Worm (Caenorhabditis elegans) whole organism, mixed stage, embryonic: Measurements from ENCODE around the gene hlh-6.
A peak's percentile ranks its signal among the peaks of the same experiment; 100 is the strongest.

Source experiments
- M03D4.4 ChIP-seq: sonication (generic microtip); optimal IDR thresholded peaks from 2 replicates; lab custom pipeline; 2017; ENCODE audit warnings: mild to moderate bottlenecking, missing genetic modification characterization, missing compliant biosample characterization
- bed-3 ChIP-seq: fragments of 200-800 bp; sonication (Bioruptor generic); optimal IDR thresholded peaks from 3 replicates; lab custom pipeline; 2018; ENCODE audit warnings: mild to moderate bottlenecking, missing genetic modification characterization, moderate library complexity, missing compliant biosample characterization
- blmp-1 ChIP-seq: fragments of 150-350 bp; optimal IDR thresholded peaks from 2 replicates; lab custom pipeline; 2014; ENCODE audit warnings: missing biosample characterization, missing genetic modification characterization
- ceh-39 ChIP-seq: fragments of 150-350 bp; optimal IDR thresholded peaks from 2 replicates; lab custom pipeline; 2014; ENCODE audit warnings: missing biosample characterization, missing genetic modification characterization
- ceh-43 ChIP-seq: fragments of 200-800 bp; sonication (Bioruptor generic); optimal IDR thresholded peaks from 2 replicates; lab custom pipeline; 2018; ENCODE audit warnings: mild to moderate bottlenecking, missing genetic modification characterization, moderate library complexity, missing compliant biosample characterization
- ceh-83 ChIP-seq: fragments of 200-800 bp; sonication (Bioruptor generic); optimal IDR thresholded peaks from 2 replicates; lab custom pipeline; 2018; ENCODE audit warnings: mild to moderate bottlenecking, missing genetic modification characterization, missing compliant biosample characterization
- ces-1 ChIP-seq: fragments of 150-350 bp; optimal IDR thresholded peaks from 2 replicates; lab custom pipeline; 2014; ENCODE audit warnings: missing biosample characterization, missing genetic modification reagents, missing genetic modification characterization
- cnd-1 ChIP-seq: fragments of 200-800 bp; sonication (Bioruptor generic); optimal IDR thresholded peaks from 2 replicates; lab custom pipeline; 2018; ENCODE audit warnings: mild to moderate bottlenecking, missing genetic modification characterization, missing compliant biosample characterization
- drap-1 ChIP-seq: fragments of 200-800 bp; sonication (Bioruptor generic); optimal IDR thresholded peaks from 3 replicates; lab custom pipeline; 2018; ENCODE audit warnings: mild to moderate bottlenecking, missing genetic modification characterization, missing compliant biosample characterization
- elt-1 ChIP-seq: sonication (generic microtip); optimal IDR thresholded peaks from 2 replicates; lab custom pipeline; 2017; ENCODE audit warnings: missing genetic modification characterization, mild to moderate bottlenecking, missing compliant biosample characterization, antibody characterized with exemption, moderate library complexity, borderline replicate concordance; ENCODE audit not compliant: insufficient read depth
- elt-3 ChIP-seq: fragments of 150-350 bp; optimal IDR thresholded peaks from 2 replicates; lab custom pipeline; 2014; ENCODE audit warnings: missing biosample characterization, missing genetic modification characterization
- flh-1 ChIP-seq: fragments of 200-800 bp; sonication (Bioruptor generic); optimal IDR thresholded peaks from 2 replicates; lab custom pipeline; 2018; ENCODE audit warnings: mild to moderate bottlenecking, missing genetic modification characterization, moderate library complexity, missing compliant biosample characterization
- ham-2 ChIP-seq: fragments of 200-800 bp; sonication (Bioruptor generic); optimal IDR thresholded peaks from 2 replicates; lab custom pipeline; 2018; ENCODE audit warnings: mild to moderate bottlenecking, missing genetic modification characterization, missing compliant biosample characterization
- hlh-1 ChIP-seq: fragments of 150-350 bp; optimal IDR thresholded peaks from 2 replicates; lab custom pipeline; 2014; ENCODE audit warnings: missing biosample characterization, missing genetic modification reagents, missing genetic modification characterization
- lin-13 ChIP-seq: fragments of 150-350 bp; optimal IDR thresholded peaks from 2 replicates; lab custom pipeline; 2014; ENCODE audit warnings: missing biosample characterization, missing genetic modification characterization
- lin-32 ChIP-seq: fragments of 200-800 bp; sonication (Bioruptor generic); optimal IDR thresholded peaks from 2 replicates; lab custom pipeline; 2018; ENCODE audit warnings: mild to moderate bottlenecking, missing genetic modification characterization, missing compliant biosample characterization
- lsy-2 ChIP-seq: fragments of 150-350 bp; optimal IDR thresholded peaks from 2 replicates; lab custom pipeline; 2014; ENCODE audit warnings: missing biosample characterization, missing genetic modification characterization
- mab-5 ChIP-seq: fragments of 150-350 bp; optimal IDR thresholded peaks from 2 replicates; lab custom pipeline; 2014; ENCODE audit warnings: missing biosample characterization, missing genetic modification characterization
- nhr-12 ChIP-seq: fragments of 150-350 bp; optimal IDR thresholded peaks from 2 replicates; lab custom pipeline; 2014; ENCODE audit warnings: missing biosample characterization, missing genetic modification characterization
- nhr-2 ChIP-seq: fragments of 150-350 bp; optimal IDR thresholded peaks from 2 replicates; lab custom pipeline; 2014; ENCODE audit warnings: missing biosample characterization, missing genetic modification characterization
- nhr-28 ChIP-seq: fragments of 150-350 bp; optimal IDR thresholded peaks from 2 replicates; lab custom pipeline; 2014; ENCODE audit warnings: missing biosample characterization, missing genetic modification characterization
- nhr-76 ChIP-seq: sonication (generic microtip); optimal IDR thresholded peaks from 2 replicates; lab custom pipeline; 2017; ENCODE audit warnings: missing biosample characterization, missing genetic modification characterization
- sem-2 ChIP-seq: fragments of 200-800 bp; sonication (Bioruptor generic); optimal IDR thresholded peaks from 2 replicates; lab custom pipeline; 2018; ENCODE audit warnings: mild to moderate bottlenecking, missing genetic modification characterization, missing compliant biosample characterization
- snpc-4 ChIP-seq: fragments of 150-350 bp; optimal IDR thresholded peaks from 2 replicates; lab custom pipeline; 2014; ENCODE audit warnings: missing biosample characterization, missing genetic modification characterization
- sptf-1 ChIP-seq: sonication (generic microtip); optimal IDR thresholded peaks from 2 replicates; lab custom pipeline; 2017; ENCODE audit warnings: mild to moderate bottlenecking, missing genetic modification characterization, moderate library complexity, missing compliant biosample characterization
- tbx-8 ChIP-seq: fragments of 200-800 bp; sonication (Bioruptor generic); optimal IDR thresholded peaks from 2 replicates; lab custom pipeline; 2018; ENCODE audit warnings: mild to moderate bottlenecking, missing genetic modification characterization, moderate library complexity, missing compliant biosample characterization
- unc-120 ChIP-seq: sonication (generic microtip); optimal IDR thresholded peaks from 2 replicates; lab custom pipeline; 2017; ENCODE audit warnings: missing genetic modification characterization, missing compliant biosample characterization; ENCODE audit not compliant: poor library complexity, severe bottlenecking
- unc-39 ChIP-seq: fragments of 150-350 bp; optimal IDR thresholded peaks from 2 replicates; lab custom pipeline; 2014; ENCODE audit warnings: missing biosample characterization, missing genetic modification characterization
- unc-62 ChIP-seq: fragments of 150-350 bp; optimal IDR thresholded peaks from 2 replicates; lab custom pipeline; 2014; ENCODE audit warnings: missing biosample characterization, missing genetic modification reagents, missing genetic modification characterization
- zip-8 ChIP-seq: fragments of 150-350 bp; optimal IDR thresholded peaks from 2 replicates; lab custom pipeline; 2014; ENCODE audit warnings: missing biosample characterization, missing genetic modification characterization
- ztf-11 ChIP-seq: fragments of 150-350 bp; optimal IDR thresholded peaks from 2 replicates; lab custom pipeline; 2014; ENCODE audit warnings: missing biosample characterization, missing genetic modification characterization

hlh-6 gene

DNA sequence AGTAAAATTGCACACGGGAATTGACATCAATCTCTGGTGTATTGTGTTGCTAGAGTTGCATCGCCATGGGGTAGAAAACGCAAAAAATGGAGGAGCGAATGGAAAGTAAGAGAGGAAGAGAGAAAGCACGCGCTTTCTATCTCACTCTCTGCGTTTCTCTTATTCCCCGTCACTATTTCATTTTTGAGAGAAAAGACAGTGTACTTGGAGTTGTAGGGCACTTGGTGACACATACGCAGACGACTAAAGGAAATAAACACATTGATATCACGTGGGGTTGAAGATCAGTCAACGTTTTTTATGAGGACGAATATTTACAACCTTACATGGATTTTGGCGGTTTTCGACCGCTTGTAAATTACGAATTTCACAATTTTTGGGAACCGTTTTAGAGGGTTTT is 11.2 kb downstream of the hlh-6 start (continued):
- TF ChIP-seq ceh-83 (GFP tag; lab: Kevin White, UChicago) (no peak), elt-3 (tag; lab: Kevin White, UChicago) (no peak), unc-120 (peak; percentile 75), ceh-39 (tag; lab: Kevin White, UChicago) (no peak), lsy-2 (tag; lab: Kevin White, UChicago) (peak; percentile 34)

ce11 chrII:9602566-9602965 is 12.1 kb downstream of the hlh-6 start:
- TF ChIP-seq ceh-39 (tag; lab: Kevin White, UChicago) (no peak), ces-1 (GFP tag; lab: Kevin White, UChicago) (no peak), tbx-8 (GFP tag; lab: Kevin White, UChicago) (no peak), ham-2 (GFP tag; lab: Kevin White, UChicago) (no peak), ceh-83 (GFP tag; lab: Kevin White, UChicago) (no peak), nhr-12 (no peak), lsy-2 (tag; lab: Kevin White, UChicago) (no peak), unc-39 (tag; lab: Kevin White, UChicago) (no peak), lin-13 (tag; lab: Kevin White, UChicago) (no peak), M03D4.4 (no peak), elt-1 (tag; lab: Kevin White, UChicago) (no peak), flh-1 (GFP tag; lab: Kevin White, UChicago) (no peak), drap-1 (GFP tag; lab: Kevin White, UChicago) (no peak), lin-32 (GFP tag; lab: Kevin White, UChicago) (no peak), hlh-1 (no peak), blmp-1 (tag; lab: Kevin White, UChicago) (no peak), sem-2 (GFP tag; lab: Kevin White, UChicago) (no peak), bed-3 (no peak), snpc-4 (no peak)

ce11 chrII:9601679-9602078 is 12.9 kb downstream of the hlh-6 start:
- TF ChIP-seq nhr-12 = no peak
- no peak for TF ChIP-seq zip-8 (tag; lab: Kevin White, UChicago)
- TF ChIP-seq nhr-2 (tag; lab: Kevin White, UChicago) = no peak
- no peak for TF ChIP-seq ztf-11 (tag; lab: Kevin White, UChicago)
- TF ChIP-seq mab-5 (tag; lab: Kevin White, UChicago) = no peak
- no peak for TF ChIP-seq cnd-1 (tag; lab: Kevin White, UChicago)
- no peak for TF ChIP-seq bed-3
- TF ChIP-seq ces-1 (GFP tag; lab: Kevin White, UChicago) = no peak
- no peak for TF ChIP-seq ham-2 (GFP tag; lab: Kevin White, UChicago)
- TF ChIP-seq sem-2 (GFP tag; lab: Kevin White, UChicago) = no peak

- TF ChIP-seq unc-120 (peak; percentile 5), ham-2 (GFP tag; lab: Kevin White, UChicago) (no peak)
These were observed 13.6 kb downstream of the hlh-6 start for ce11 chrII:9601069-9601468.

ce11 chrII:9600022-9600722 is 14.5 kb downstream of the hlh-6 start:
- TF ChIP-seq tbx-8 (GFP tag; lab: Kevin White, UChicago) (no peak), blmp-1 (tag; lab: Kevin White, UChicago) (no peak), elt-1 (tag; lab: Kevin White, UChicago) (no peak), mab-5 (tag; lab: Kevin White, UChicago) (no peak), nhr-12 (no peak), zip-8 (tag; lab: Kevin White, UChicago) (no peak), sem-2 (GFP tag; lab: Kevin White, UChicago) (no peak), drap-1 (GFP tag; lab: Kevin White, UChicago) (no peak), lin-32 (GFP tag; lab: Kevin White, UChicago) (no peak), unc-62 (GFP tag; lab: Kevin White, UChicago) (no peak), sptf-1 (no peak), ceh-43 (GFP tag; lab: Kevin White, UChicago) (no peak), ztf-11 (tag; lab: Kevin White, UChicago) (no peak), nhr-28 (tag; lab: Kevin White, UChicago) (no peak), nhr-76 (no peak), bed-3 (no peak), hlh-1 (no peak)
- TF ChIP-seq, all 35 proteins: peak for 0
